Worm (Caenorhabditis elegans): ENCODE data around the gene Y60A3A.21.

Gene Y60A3A.21

DNA sequence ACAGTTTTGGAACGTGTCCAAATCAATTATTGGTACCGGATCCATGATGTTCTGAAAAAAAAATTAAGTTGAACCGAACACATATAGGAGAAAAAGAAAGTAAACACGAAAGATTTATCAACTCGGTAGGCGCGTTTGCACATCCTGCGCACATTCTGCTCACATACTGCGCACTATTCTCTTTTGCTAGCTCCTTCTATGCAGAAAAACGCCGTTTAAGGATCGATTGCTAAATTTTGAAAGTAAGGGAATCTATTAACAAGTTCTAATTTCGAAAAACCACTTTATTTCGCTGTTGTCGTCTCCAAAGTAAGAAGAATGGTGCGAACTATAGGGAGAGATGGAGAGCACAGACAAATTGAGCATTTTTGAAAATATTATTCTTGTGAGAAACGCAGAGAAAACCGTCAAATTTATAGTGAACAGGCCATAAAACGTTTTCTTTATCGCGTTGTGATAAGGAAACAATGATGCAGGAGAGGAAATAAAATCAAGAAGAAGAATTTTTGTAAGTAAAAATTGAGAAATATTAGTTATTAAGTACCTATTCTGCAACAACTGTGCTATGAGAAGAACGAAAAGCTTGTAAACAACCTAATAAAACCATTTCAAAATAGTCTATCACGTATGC, 29.8 kb upstream of the Y60A3A.21 start, which contains the start of gene Y60A3A.24:
Y60A3A.24 (minus strand) TSS at position 51 of the 631 bp plus-strand sequence.
- TF ChIP-seq nhr-25 (tag; optimal IDR thresholded peaks at IDR 0.05) (no peak), nhr-237 (tag; optimal IDR thresholded peaks at IDR 0.05) (no peak), hmg-11 (tag; optimal IDR thresholded peaks at IDR 0.05) (no peak), pqm-1 (tag; optimal IDR thresholded peaks at IDR 0.05) (peak; percentile 43), elt-2 (tag; optimal IDR thresholded peaks at IDR 0.05) (peak; percentile 88), lsy-12 (tag; optimal IDR thresholded peaks at IDR 0.05) (no peak), lin-15B (tag; optimal IDR thresholded peaks at IDR 0.05) (no peak), unc-39 (tag; optimal IDR thresholded peaks at IDR 0.05) (no peak)

DNA sequence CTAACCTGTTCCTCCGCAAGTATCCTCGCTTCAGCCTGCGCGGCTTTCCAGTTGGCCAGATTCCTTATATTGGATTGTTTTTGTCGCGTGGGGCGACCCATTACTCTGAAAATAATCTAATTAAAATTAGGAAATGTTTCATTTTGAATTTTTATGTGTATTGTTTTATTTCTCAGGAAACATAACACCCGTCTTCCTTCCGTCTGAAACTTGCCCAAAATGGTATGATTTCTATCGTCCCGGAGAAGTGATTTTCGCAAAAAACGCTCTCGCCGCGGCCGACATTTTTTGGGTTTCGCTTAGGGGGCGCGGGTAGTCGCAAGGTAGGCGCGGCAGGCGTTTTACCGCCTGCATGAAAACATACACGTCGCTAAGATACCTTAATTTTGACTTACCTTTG, 25.5 kb upstream of the Y60A3A.21 start, which contains the start of gene clec-260:
clec-260 (minus strand) TSS at position 101 of the 400 bp plus-strand sequence.
- TF ChIP-seq aly-2 (tag; optimal IDR thresholded peaks at IDR 0.05) (no peak), nhr-43 (tag; optimal IDR thresholded peaks at IDR 0.05; ENCODE audit: poor library complexity, severe bottlenecking) (no peak)

DNA sequence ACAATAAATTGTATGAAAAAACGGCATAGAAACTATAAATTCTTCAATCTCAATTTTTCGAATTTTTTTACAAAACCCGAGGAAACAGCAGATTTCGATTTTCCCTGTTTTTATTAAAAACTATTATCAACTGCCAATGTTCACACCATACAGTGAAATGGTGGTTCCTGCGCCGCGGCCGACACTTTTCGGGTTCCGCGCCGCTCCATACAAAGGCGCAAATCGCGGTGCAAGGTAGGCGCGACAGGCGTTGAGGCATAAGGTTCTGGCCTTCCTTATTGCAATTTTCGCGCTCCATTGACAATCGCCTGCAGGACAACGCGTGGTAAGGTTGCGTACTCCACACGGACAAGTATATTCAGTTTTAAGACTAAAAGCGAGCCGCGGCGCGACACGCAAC, 25.0 kb upstream of the Y60A3A.21 start:
- TF ChIP-seq nhr-237 (tag; optimal IDR thresholded peaks at IDR 0.05) (no peak), pqm-1 (tag; optimal IDR thresholded peaks at IDR 0.05) (no peak), mdl-1 (tag; optimal IDR thresholded peaks at IDR 0.05) (no peak), ztf-4 (tag; optimal IDR thresholded peaks at IDR 0.05) (no peak), eor-1 (tag; optimal IDR thresholded peaks at IDR 0.05) (no peak), nhr-12 (tag; optimal IDR thresholded peaks at IDR 0.05) (no peak), unc-39 (tag; optimal IDR thresholded peaks at IDR 0.05) (no peak), unc-62 (GFP tag; optimal IDR thresholded peaks at IDR 0.05) (no peak), nhr-25 (tag; optimal IDR thresholded peaks at IDR 0.05) (no peak), ceh-82 (tag; optimal IDR thresholded peaks at IDR 0.05) (no peak)

DNA sequence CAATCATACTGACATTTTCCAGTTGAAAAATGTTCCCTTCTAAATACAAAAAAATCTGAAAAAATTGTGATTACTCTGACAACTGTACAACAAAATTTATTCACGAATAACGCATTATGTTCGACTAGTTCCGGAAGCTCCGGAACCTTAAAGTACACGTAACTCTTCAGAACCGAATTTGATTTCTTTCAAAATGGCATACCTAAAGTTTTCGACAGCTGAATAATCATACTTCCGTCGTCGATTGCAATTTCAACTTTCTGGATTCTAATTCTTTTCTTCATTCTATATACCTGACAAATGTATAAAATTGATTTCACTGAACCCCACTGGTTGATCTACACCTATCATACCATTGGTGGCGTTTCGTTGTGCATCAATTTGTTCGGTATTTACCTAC, 24.1 kb upstream of the Y60A3A.21 start, which contains the start of gene sri-67:
sri-67 (plus strand) TSS at position 301 of the 400 bp plus-strand sequence.
- TF ChIP-seq mml-1 (tag; optimal IDR thresholded peaks at IDR 0.05) (no peak), nhr-67 (tag; optimal IDR thresholded peaks at IDR 0.05) (no peak)

DNA sequence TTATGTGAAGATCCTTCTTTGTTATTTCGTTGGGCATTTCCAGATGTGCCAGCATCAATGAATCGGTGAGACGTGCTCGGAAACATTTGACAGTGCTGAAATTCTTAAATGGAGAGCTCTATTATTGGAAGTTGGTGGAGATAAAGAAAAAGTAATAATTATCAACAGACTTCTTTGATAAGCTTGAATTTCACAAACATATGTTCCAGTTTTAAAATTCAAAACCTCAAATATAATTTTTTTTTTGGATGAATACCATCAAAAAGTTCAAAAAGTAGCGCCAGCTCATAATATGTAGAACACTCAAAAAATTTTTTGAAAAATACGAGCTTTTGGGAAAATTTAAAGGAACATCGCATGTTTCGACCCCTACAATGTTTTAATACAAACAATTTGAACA, 17.7 kb upstream of the Y60A3A.21 start, which contains the start of gene Y60A3A.25:
Y60A3A.25 (minus strand) TSS at position 101 of the 400 bp plus-strand sequence.
- TF ChIP-seq ceh-16 (tag; optimal IDR thresholded peaks at IDR 0.05), result no peak
- TF ChIP-seq ceh-28 (tag; optimal IDR thresholded peaks at IDR 0.05), result no peak
- no peak for TF ChIP-seq egl-5 (tag; optimal IDR thresholded peaks at IDR 0.05)
- no peak for TF ChIP-seq elt-1 (tag; optimal IDR thresholded peaks at IDR 0.05)
- no peak for TF ChIP-seq ama-1 (optimal IDR thresholded peaks at IDR 0.05)
- no peak for TF ChIP-seq egl-27 (tag; optimal IDR thresholded peaks at IDR 0.05)
- TF ChIP-seq unc-39 (tag; optimal IDR thresholded peaks at IDR 0.05), result no peak
- TF ChIP-seq skn-1 (tag; optimal IDR thresholded peaks at IDR 0.05), result no peak
- TF ChIP-seq mdl-1 (tag; optimal IDR thresholded peaks at IDR 0.05), result no peak
- TF ChIP-seq pqm-1 (tag; optimal IDR thresholded peaks at IDR 0.05), result no peak
- TF ChIP-seq R02D3.7 (tag; optimal IDR thresholded peaks at IDR 0.05), result no peak
- no peak for TF ChIP-seq snpc-4 (tag; optimal IDR thresholded peaks at IDR 0.05)
- TF ChIP-seq nhr-237 (tag; optimal IDR thresholded peaks at IDR 0.05), result no peak
- no peak for TF ChIP-seq ceh-82 (tag; optimal IDR thresholded peaks at IDR 0.05)
- no peak for TF ChIP-seq daf-12 (tag; optimal IDR thresholded peaks at IDR 0.05)
- no peak for TF ChIP-seq ZK546.5 (tag; optimal IDR thresholded peaks at IDR 0.05)
- no peak for TF ChIP-seq ztf-4 (tag; optimal IDR thresholded peaks at IDR 0.05)

DNA sequence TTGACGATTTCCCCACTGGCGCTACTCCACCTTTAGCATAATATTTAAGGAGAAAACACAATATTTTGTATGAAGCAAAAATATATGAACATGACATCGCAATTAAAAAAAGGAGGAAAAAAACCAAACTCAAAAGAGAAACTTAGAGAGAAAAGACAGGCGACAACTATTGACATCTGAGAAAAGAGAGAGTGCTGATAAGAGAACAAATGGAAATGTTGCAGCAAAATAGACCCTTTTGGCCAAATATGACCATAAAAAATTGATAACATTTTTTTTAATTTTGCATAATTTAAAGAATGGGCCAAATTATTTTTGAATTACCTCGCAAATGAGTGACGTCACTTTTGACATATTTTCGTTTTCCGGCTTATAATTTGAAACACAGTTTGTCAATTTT, 17.1 kb upstream of the Y60A3A.21 start:
- TF ChIP-seq fkh-2 (tag; optimal IDR thresholded peaks at IDR 0.05) (no peak), lsy-12 (tag; optimal IDR thresholded peaks at IDR 0.05) (no peak), skn-1 (tag; optimal IDR thresholded peaks at IDR 0.05) (no peak), elt-2 (tag; optimal IDR thresholded peaks at IDR 0.05) (peak; percentile 64), egl-27 (tag; optimal IDR thresholded peaks at IDR 0.05) (no peak), pqm-1 (tag; optimal IDR thresholded peaks at IDR 0.05) (peak; percentile 12)

DNA sequence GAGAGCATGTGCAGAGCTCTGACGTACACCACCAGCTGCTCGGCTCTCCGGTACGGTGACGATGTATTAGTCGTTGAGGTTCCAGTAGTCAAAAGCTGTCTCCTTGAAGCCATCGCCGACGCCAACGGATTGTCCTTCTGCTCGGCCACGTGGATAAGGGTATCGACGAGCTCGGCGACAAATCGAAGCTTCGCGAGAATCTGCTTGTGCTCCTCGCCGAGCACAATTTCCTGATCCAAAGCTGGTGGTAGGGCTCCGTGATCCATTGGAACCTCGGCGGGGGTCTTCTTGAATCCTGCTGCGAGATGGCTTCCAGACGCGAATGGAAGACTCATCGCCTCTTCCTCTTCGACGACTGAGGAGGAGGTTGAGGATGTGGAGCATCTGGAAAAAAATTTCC, 14.3 kb upstream of the Y60A3A.21 start:
- TF ChIP-seq nhr-43 (tag; optimal IDR thresholded peaks at IDR 0.05; ENCODE audit: poor library complexity, severe bottlenecking) (no peak), elt-2 (tag; optimal IDR thresholded peaks at IDR 0.05) (no peak), elt-1 (tag; optimal IDR thresholded peaks at IDR 0.05) (no peak), mdl-1 (tag; optimal IDR thresholded peaks at IDR 0.05) (no peak), zag-1 (tag; optimal IDR thresholded peaks at IDR 0.05) (no peak)
